Worm (Caenorhabditis elegans) whole organism, midembryonic: ENCODE measurements around the gene F48E8.4.

ENCODE experiments used
- T22C8.4 ChIP-seq: fragments of 200-800 bp; sonication (Bioruptor generic); IDR thresholded peaks from 2 replicates; pipeline ENCODE4 v1.3.6; 2022; ENCODE audit warnings: missing genetic modification characterization, missing compliant biosample characterization
- cog-1 ChIP-seq: sonication (generic microtip); optimal IDR thresholded peaks from 2 replicates; lab custom pipeline; 2016; ENCODE audit warnings: missing genetic modification characterization, missing compliant biosample characterization
- flt-1 ChIP-seq: fragments of 200-800 bp; sonication (Bioruptor generic); IDR thresholded peaks from 2 replicates; pipeline ENCODE4 v1.3.6; 2022; ENCODE audit warnings: missing genetic modification characterization, missing compliant biosample characterization
- klf-2 ChIP-seq: fragments of 200-800 bp; sonication (Bioruptor generic); conservative IDR thresholded peaks from 2 replicates; pipeline ENCODE4 v1.3.6; 2022; ENCODE audit warnings: missing genetic modification reagents, missing genetic modification characterization, missing compliant biosample characterization
- med-1 ChIP-seq: sonication (generic microtip); optimal IDR thresholded peaks from 2 replicates; lab custom pipeline; 2017; ENCODE audit warnings: missing genetic modification characterization, mild to moderate bottlenecking, missing compliant biosample characterization, antibody characterized with exemption, missing genetic modification reagents; ENCODE audit not compliant: insufficient read depth
- ref-1 ChIP-seq: fragments of 200-800 bp; sonication (Bioruptor generic); conservative IDR thresholded peaks from 2 replicates; pipeline ENCODE4 v1.3.6; 2022; ENCODE audit warnings: missing genetic modification reagents, missing genetic modification characterization, missing compliant biosample characterization
- tab-1 ChIP-seq: fragments of 200-800 bp; sonication (Bioruptor generic); IDR thresholded peaks from 2 replicates; pipeline ENCODE4 v1.3.6; 2022; ENCODE audit warnings: missing genetic modification characterization, missing compliant biosample characterization
- ztf-23 ChIP-seq: fragments of 200-800 bp; sonication (Bioruptor generic); IDR thresholded peaks from 2 replicates; pipeline ENCODE4 v1.3.6; 2022; ENCODE audit warnings: missing genetic modification reagents, missing genetic modification characterization, missing compliant biosample characterization
- ztf-29 ChIP-seq: fragments of 200-800 bp; sonication (Bioruptor generic); IDR thresholded peaks from 2 replicates; pipeline ENCODE4 v1.3.6; 2022; ENCODE audit warnings: missing genetic modification reagents, missing genetic modification characterization, missing compliant biosample characterization

- TF ChIP-seq flt-1 (GFP tag; lab: Robert Waterston, UW) (no peak), klf-2 (no peak), tab-1 (no peak), cog-1 (no peak), med-1 (GFP tag; lab: Kevin White, UChicago) (no peak), T22C8.4 (GFP tag; lab: Robert Waterston, UW) (no peak), ztf-29 (GFP tag; lab: Robert Waterston, UW) (no peak), ref-1 (GFP tag; lab: Robert Waterston, UW) (no peak), ztf-23 (GFP tag; lab: Robert Waterston, UW) (no peak)
Observed at ce11 chrIII:5508669-5509068, 55.3 kb downstream of the F48E8.4 start, which contains the start of gene D1044.7.
